Worm (Caenorhabditis elegans) whole organism, L1 larva: Measurements from ENCODE around the gene hex-2.

Source experiments
- ces-1 ChIP-seq: fragments of 150-350 bp; optimal IDR thresholded peaks from 2 replicates; lab custom pipeline; 2014; ENCODE audit warnings: missing biosample characterization, missing genetic modification reagents, missing genetic modification characterization
- elt-2 ChIP-seq: sonication (generic microtip); optimal IDR thresholded peaks from 2 replicates; lab custom pipeline; 2016; ENCODE audit warnings: missing genetic modification characterization, mild to moderate bottlenecking, inconsistent platforms, missing compliant biosample characterization, missing genetic modification reagents
- elt-3 ChIP-seq, 6 experiments: fragments of 150-350 bp in 1 of 6; sonication (generic microtip); optimal IDR thresholded peaks; 2 replicates each; lab custom pipeline; 2017 to 2018; ENCODE audit warnings: missing biosample characterization in 6 of 6, missing genetic modification characterization in 6 of 6, inconsistent platforms in 1 of 6
- lsy-2 ChIP-seq, 2 experiments: fragments of 150-350 bp; optimal IDR thresholded peaks; 2 replicates each; lab custom pipeline; 2014; ENCODE audit warnings: missing biosample characterization in 2 of 2, missing genetic modification characterization in 2 of 2
- mdl-1 ChIP-seq, 2 experiments: fragments of 150-350 bp; optimal IDR thresholded peaks; 2 replicates each; lab custom pipeline; 2014 to 2017; ENCODE audit warnings: missing biosample characterization in 2 of 2, missing genetic modification characterization in 2 of 2, inconsistent platforms in 1 of 2
- nhr-12 ChIP-seq: sonication (generic microtip); optimal IDR thresholded peaks from 2 replicates; lab custom pipeline; 2017; ENCODE audit warnings: missing biosample characterization, missing genetic modification characterization
- nhr-76 ChIP-seq: sonication (generic microtip); optimal IDR thresholded peaks from 2 replicates; lab custom pipeline; 2017; ENCODE audit warnings: missing biosample characterization, missing genetic modification characterization
- unc-130 ChIP-seq: fragments of 150-350 bp; optimal IDR thresholded peaks from 2 replicates; lab custom pipeline; 2017; ENCODE audit warnings: missing biosample characterization, missing genetic modification characterization, inconsistent platforms

- TF ChIP-seq elt-3 (tag; optimal IDR thresholded peaks at IDR 0.05; lab: Kevin White, UChicago): no peak
- no peak for TF ChIP-seq nhr-12 (tag; lab: Kevin White, UChicago)
- no peak for TF ChIP-seq elt-2 (tag; lab: Kevin White, UChicago)
- TF ChIP-seq lsy-2 (tag; optimal IDR thresholded peaks at IDR 0.05; lab: Kevin White, UChicago): no peak
- no peak for TF ChIP-seq nhr-76 (tag; lab: Kevin White, UChicago)
- no peak for TF ChIP-seq unc-130 (tag; lab: Kevin White, UChicago)
- no peak for TF ChIP-seq ces-1
- no peak for TF ChIP-seq mdl-1 (tag; optimal IDR thresholded peaks at IDR 0.05; lab: Kevin White, UChicago)
Measured at ce11 chrV:5617301-5617700, 36.9 kb upstream of the hex-2 start, which contains the start of gene M03E7.2.
